Worm (Caenorhabditis elegans): Measurements from ENCODE around the gene fem-2.

fem-2 gene

ce11 chrIII:670994-671393, 36.6 kb upstream of the fem-2 start (continued):
- TF ChIP-seq ceh-24 (tag; optimal IDR thresholded peaks at IDR 0.05), result no peak
- no peak for TF ChIP-seq lin-11 (tag; optimal IDR thresholded peaks at IDR 0.05)
- no peak for TF ChIP-seq dve-1 (tag; optimal IDR thresholded peaks at IDR 0.05)
- no peak for TF ChIP-seq pha-2 (tag; optimal IDR thresholded peaks at IDR 0.05)
- TF ChIP-seq nfya-1 (tag; optimal IDR thresholded peaks at IDR 0.05), result peak; percentile 65
- TF ChIP-seq pax-1 (tag; optimal IDR thresholded peaks at IDR 0.05), result no peak
- TF ChIP-seq rnt-1 (tag; optimal IDR thresholded peaks at IDR 0.05), result no peak
- no peak for TF ChIP-seq ceh-9 (tag; optimal IDR thresholded peaks at IDR 0.05)
- TF ChIP-seq elt-2 (tag; optimal IDR thresholded peaks at IDR 0.05), result no peak
- no peak for TF ChIP-seq ceh-6 (GFP tag; optimal IDR thresholded peaks at IDR 0.05)
- TF ChIP-seq hlh-15 (tag; optimal IDR thresholded peaks at IDR 0.05), result no peak
- TF ChIP-seq npax-4 (tag; optimal IDR thresholded peaks at IDR 0.05), result no peak
- no peak for TF ChIP-seq sox-2 (GFP tag; IDR thresholded peaks at IDR 0.05)
- TF ChIP-seq hlh-30 (tag; optimal IDR thresholded peaks at IDR 0.05; ENCODE audit: insufficient read depth), result no peak
- TF ChIP-seq dmd-4 (tag; optimal IDR thresholded peaks at IDR 0.05; ENCODE audit: borderline replicate concordance), result no peak
- no peak for TF ChIP-seq ceh-19 (GFP tag; optimal IDR thresholded peaks at IDR 0.05)
- TF ChIP-seq zip-5 (tag; optimal IDR thresholded peaks at IDR 0.05), result no peak
- peak; percentile 97 for TF ChIP-seq unc-42 (tag; optimal IDR thresholded peaks at IDR 0.05)
- peak; percentile 22 for TF ChIP-seq ceh-18 (tag; optimal IDR thresholded peaks at IDR 0.05)
- peak; percentile 67 for TF ChIP-seq ceh-14 (tag; optimal IDR thresholded peaks at IDR 0.05)
- TF ChIP-seq unc-86 (tag; optimal IDR thresholded peaks at IDR 0.05), result no peak
- TF ChIP-seq ceh-34 (tag; optimal IDR thresholded peaks at IDR 0.05), result peak; percentile 32
- TF ChIP-seq T23F11.4 (GFP tag; optimal IDR thresholded peaks at IDR 0.05), result no peak
- TF ChIP-seq pros-1 (tag; optimal IDR thresholded peaks at IDR 0.05), result no peak
- no peak for TF ChIP-seq hlh-6 (tag; optimal IDR thresholded peaks at IDR 0.05)
- peak; percentile 80 for TF ChIP-seq ceh-31 (tag; optimal IDR thresholded peaks at IDR 0.05)
- no peak for TF ChIP-seq unc-3 (GFP tag; conservative IDR thresholded peaks at IDR 0.05)
- TF ChIP-seq unc-3 (tag; optimal IDR thresholded peaks at IDR 0.05), result no peak
- no peak for TF ChIP-seq ceh-30 (tag; optimal IDR thresholded peaks at IDR 0.05)
- TF ChIP-seq pat-9 (tag; optimal IDR thresholded peaks at IDR 0.05), result no peak
- no peak for TF ChIP-seq odd-2 (tag; optimal IDR thresholded peaks at IDR 0.05)
- no peak for TF ChIP-seq nhr-11 (tag; optimal IDR thresholded peaks at IDR 0.05)
- no peak for TF ChIP-seq ama-1 (optimal IDR thresholded peaks at IDR 0.05)
- no peak for TF ChIP-seq lim-6 (tag; optimal IDR thresholded peaks at IDR 0.05)
- no peak for TF ChIP-seq ztf-16 (tag; optimal IDR thresholded peaks at IDR 0.05)
- no peak for TF ChIP-seq ref-2 (tag; optimal IDR thresholded peaks at IDR 0.05)
- no peak for TF ChIP-seq K02D7.2 (tag; optimal IDR thresholded peaks at IDR 0.05)
- no peak for TF ChIP-seq fkh-6 (tag; optimal IDR thresholded peaks at IDR 0.05)
- TF ChIP-seq nhr-232 (tag; optimal IDR thresholded peaks at IDR 0.05), result no peak
- peak; percentile 26 for TF ChIP-seq Y22D7AL.16 (tag; optimal IDR thresholded peaks at IDR 0.05)
- TF ChIP-seq tbx-2 (tag; optimal IDR thresholded peaks at IDR 0.05), result peak; percentile 46
- TF ChIP-seq ceh-2 (tag; optimal IDR thresholded peaks at IDR 0.05), result no peak
- TF ChIP-seq F13H6.1 (tag; optimal IDR thresholded peaks at IDR 0.05), result no peak
- no peak for TF ChIP-seq pqm-1 (tag; optimal IDR thresholded peaks at IDR 0.05)
- TF ChIP-seq eyg-1 (tag; optimal IDR thresholded peaks at IDR 0.05), result no peak
- no peak for TF ChIP-seq ceh-22 (tag; optimal IDR thresholded peaks at IDR 0.05)
- no peak for TF ChIP-seq ahr-1 (tag; optimal IDR thresholded peaks at IDR 0.05)
